Worm (Caenorhabditis elegans): ENCODE results near the gene T02H6.5.

DNA sequence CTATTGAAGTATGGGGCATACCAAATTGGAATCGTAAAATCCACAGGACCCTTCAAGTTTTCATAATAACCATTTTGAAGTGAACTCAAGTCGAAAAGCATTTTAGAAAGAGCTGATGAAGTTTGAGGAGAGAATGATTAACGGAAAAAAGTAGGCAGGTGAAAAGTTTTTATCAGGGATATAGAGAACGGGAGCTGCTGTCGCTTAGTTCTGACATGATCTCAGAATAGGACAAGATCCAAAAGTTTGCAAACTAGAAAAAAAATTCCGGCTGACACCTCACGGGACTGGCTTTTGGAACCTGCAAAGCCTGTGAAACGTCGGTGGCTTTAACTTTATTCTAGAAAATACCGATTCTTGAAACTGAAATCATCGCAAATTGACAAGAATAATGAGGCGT lies 13.9 kb upstream of the T02H6.5 start, which contains the start of gene sri-46:
- TF ChIP-seq cog-1 (tag; optimal IDR thresholded peaks at IDR 0.05): no peak
- TF ChIP-seq tab-1 (GFP tag; IDR thresholded peaks at IDR 0.05): no peak
